Worm (Caenorhabditis elegans): Measurements from ENCODE around the gene srd-35.

The srd-35 gene

DNA sequence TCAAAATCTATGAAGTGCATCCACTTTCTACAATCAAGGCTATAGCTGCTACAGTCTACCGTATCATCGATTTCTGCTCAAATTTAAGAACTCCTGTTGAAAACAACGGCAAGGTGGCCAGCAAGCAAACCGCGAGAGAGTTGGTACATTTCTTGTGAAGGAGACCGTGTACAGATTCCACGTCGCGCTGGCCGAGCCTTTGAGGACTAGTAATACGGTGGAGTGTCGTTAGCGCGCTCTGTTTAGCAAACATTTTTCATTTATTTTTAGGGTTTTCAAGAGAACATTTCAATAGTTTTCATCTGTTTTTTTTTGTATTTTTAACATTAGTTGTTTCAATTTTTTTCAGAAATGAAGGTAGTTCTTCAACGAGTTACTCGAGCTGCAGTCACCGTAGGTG is 11.9 kb upstream of the srd-35 start, which contains the start of gene pqn-68 (continued):
- TF ChIP-seq lin-39 (tag; optimal IDR thresholded peaks at IDR 0.05) = no peak
- TF ChIP-seq zfp-2 (tag; optimal IDR thresholded peaks at IDR 0.05) = no peak
- peak in 1 of 2 experiments; percentile 8 for TF ChIP-seq hif-1 (tag; optimal IDR thresholded peaks at IDR 0.05)
- TF ChIP-seq mxl-3 (GFP tag; optimal IDR thresholded peaks at IDR 0.05) = no peak
- TF ChIP-seq Y5F2A.4 (GFP tag; optimal IDR thresholded peaks at IDR 0.05) = no peak
- TF ChIP-seq spr-3 (GFP tag; optimal IDR thresholded peaks at IDR 0.05) = no peak
- no peak for TF ChIP-seq unc-39 (tag; optimal IDR thresholded peaks at IDR 0.05)
- TF ChIP-seq lin-38 (GFP tag; IDR thresholded peaks at IDR 0.05) = no peak; the same call in 1 of the 2 replicates
- no peak for TF ChIP-seq F37D6.2 (tag; optimal IDR thresholded peaks at IDR 0.05)
- TF ChIP-seq pqm-1 (tag; optimal IDR thresholded peaks at IDR 0.05) = no peak
- TF ChIP-seq tra-1 (GFP tag; IDR thresholded peaks at IDR 0.05) = no peak
- TF ChIP-seq jun-1 (tag; optimal IDR thresholded peaks at IDR 0.05) = no peak
- no peak for TF ChIP-seq arid-1 (GFP tag; conservative IDR thresholded peaks at IDR 0.05)
- no peak for TF ChIP-seq R02D3.7 (tag; optimal IDR thresholded peaks at IDR 0.05)
- no peak for TF ChIP-seq skn-1 (tag; optimal IDR thresholded peaks at IDR 0.05)
- no peak for TF ChIP-seq zip-2 (tag; optimal IDR thresholded peaks at IDR 0.05)
- TF ChIP-seq F44E2.7 (GFP tag; IDR thresholded peaks at IDR 0.05) = no peak
- TF ChIP-seq hmg-1.1 (GFP tag; IDR thresholded peaks at IDR 0.05) = no peak
- no peak for TF ChIP-seq nhr-11 (tag; optimal IDR thresholded peaks at IDR 0.05)
- no peak for TF ChIP-seq vab-7 (GFP tag; IDR thresholded peaks at IDR 0.05)
- TF ChIP-seq lin-29 (GFP tag; IDR thresholded peaks at IDR 0.05) = no peak
- TF ChIP-seq set-16 (GFP tag; IDR thresholded peaks at IDR 0.05) = no peak
- no peak for TF ChIP-seq ceh-62 (tag; optimal IDR thresholded peaks at IDR 0.05)
- peak; percentile 80 for TF ChIP-seq nhr-6 (tag; optimal IDR thresholded peaks at IDR 0.05)
- TF ChIP-seq ceh-44 (GFP tag; IDR thresholded peaks at IDR 0.05) = no peak
- TF ChIP-seq Y75B8A.6 (GFP tag; IDR thresholded peaks at IDR 0.05) = no peak
- no peak for TF ChIP-seq fkh-10 (GFP tag; optimal IDR thresholded peaks at IDR 0.05)
- no peak for TF ChIP-seq zfp-3 (GFP tag; conservative IDR thresholded peaks at IDR 0.05)
- no peak for TF ChIP-seq F10B5.3 (tag; optimal IDR thresholded peaks at IDR 0.05)
- no peak for TF ChIP-seq unc-62 (GFP tag; optimal IDR thresholded peaks at IDR 0.05 in 1 of 2)
- no peak for TF ChIP-seq unc-62 (tag; optimal IDR thresholded peaks at IDR 0.05)
- TF ChIP-seq gei-8 (GFP tag; optimal IDR thresholded peaks at IDR 0.05) = no peak
- TF ChIP-seq duxl-1 (tag; optimal IDR thresholded peaks at IDR 0.05; ENCODE audit: poor library complexity) = no peak
- no peak for TF ChIP-seq saeg-2 (GFP tag; IDR thresholded peaks at IDR 0.05)

DNA sequence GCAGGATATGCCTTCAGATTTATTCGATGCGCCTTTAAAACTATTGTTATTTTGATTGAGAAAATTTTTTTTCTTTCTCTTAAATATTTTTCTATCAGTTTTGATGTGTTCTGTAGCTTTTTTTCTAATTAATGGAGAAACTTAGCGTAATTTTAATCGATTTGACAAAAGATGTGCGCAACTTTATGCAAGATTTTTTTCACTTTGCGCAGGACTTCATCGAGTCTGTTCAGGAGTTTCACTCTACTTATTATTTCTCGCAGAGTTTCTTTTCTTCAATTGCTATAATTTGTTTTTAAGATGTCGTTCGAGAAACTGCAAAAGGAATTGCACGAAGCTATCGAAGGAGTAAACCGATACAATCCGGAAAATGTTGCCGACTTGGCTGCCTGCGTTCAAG is 10.5 kb upstream of the srd-35 start, which contains the start of gene eif-3.K:
Gene eif-3.K, plus strand, starts transcription at position 301 of the 400 bp plus-strand sequence.
- no peak for TF ChIP-seq aha-1 (tag)
- TF ChIP-seq unc-62 (GFP tag; optimal IDR thresholded peaks at IDR 0.05 in 1 of 2) = peak in 1 of 2 experiments; percentile 24
- no peak for TF ChIP-seq unc-62 (tag; optimal IDR thresholded peaks at IDR 0.05)

DNA sequence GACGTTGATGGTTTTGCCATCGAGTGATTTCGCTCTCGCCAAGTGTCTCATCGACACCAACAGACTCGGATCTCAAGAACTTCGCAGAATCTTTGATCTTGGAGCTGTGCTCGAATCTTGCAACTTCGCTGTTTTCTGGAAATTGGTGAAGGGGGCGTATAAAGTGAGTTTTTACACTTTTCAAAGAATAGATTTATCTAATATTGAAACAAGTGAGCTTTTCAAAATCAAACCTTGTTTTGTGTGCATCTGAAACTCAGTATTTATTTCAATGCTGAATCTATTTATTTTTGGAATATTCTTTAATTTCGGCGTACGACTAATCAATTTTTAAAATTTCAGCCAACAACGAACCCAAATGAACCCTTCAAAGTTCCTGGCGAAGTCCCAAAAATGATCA is 9.9 kb upstream of the srd-35 start:
- TF ChIP-seq daf-19 (GFP tag; conservative IDR thresholded peaks at IDR 0.05) (no peak), aha-1 (tag) (peak; percentile 76), tag-97 (GFP tag; IDR thresholded peaks at IDR 0.05) (no peak), cey-2 (tag; optimal IDR thresholded peaks at IDR 0.05; ENCODE audit: borderline replicate concordance, insufficient read depth) (no peak), Y75B8A.6 (GFP tag; IDR thresholded peaks at IDR 0.05) (no peak), zfp-2 (tag; optimal IDR thresholded peaks at IDR 0.05) (no peak), madf-5 (GFP tag; IDR thresholded peaks at IDR 0.05) (no peak), ceh-20 (GFP tag; IDR thresholded peaks at IDR 0.05) (no peak), hlh-30 (tag; optimal IDR thresholded peaks at IDR 0.05; ENCODE audit: insufficient read depth) (no peak), unc-62 (GFP tag; optimal IDR thresholded peaks at IDR 0.05 in 1 of 2) (peak in 1 of 2 experiments; percentile 77), unc-62 (tag; optimal IDR thresholded peaks at IDR 0.05) (no peak), hmg-1.1 (GFP tag; IDR thresholded peaks at IDR 0.05) (no peak), T26A8.4 (GFP tag; IDR thresholded peaks at IDR 0.05) (no peak)

Data from whole organism, L4 larva.